Worm (Caenorhabditis elegans) whole organism, midembryonic: ENCODE results near the gene col-149.

Source experiments
- T22C8.4 ChIP-seq: fragments of 200-800 bp; sonication (Bioruptor generic); IDR thresholded peaks from 2 replicates; pipeline ENCODE4 v1.3.6; 2022; ENCODE audit warnings: missing genetic modification characterization, missing compliant biosample characterization
- cog-1 ChIP-seq: sonication (generic microtip); optimal IDR thresholded peaks from 2 replicates; lab custom pipeline; 2016; ENCODE audit warnings: missing genetic modification characterization, missing compliant biosample characterization
- flt-1 ChIP-seq: fragments of 200-800 bp; sonication (Bioruptor generic); IDR thresholded peaks from 2 replicates; pipeline ENCODE4 v1.3.6; 2022; ENCODE audit warnings: missing genetic modification characterization, missing compliant biosample characterization
- klf-2 ChIP-seq: fragments of 200-800 bp; sonication (Bioruptor generic); conservative IDR thresholded peaks from 2 replicates; pipeline ENCODE4 v1.3.6; 2022; ENCODE audit warnings: missing genetic modification reagents, missing genetic modification characterization, missing compliant biosample characterization
- med-1 ChIP-seq: sonication (generic microtip); optimal IDR thresholded peaks from 2 replicates; lab custom pipeline; 2017; ENCODE audit warnings: missing genetic modification characterization, mild to moderate bottlenecking, missing compliant biosample characterization, antibody characterized with exemption, missing genetic modification reagents; ENCODE audit not compliant: insufficient read depth
- ref-1 ChIP-seq: fragments of 200-800 bp; sonication (Bioruptor generic); conservative IDR thresholded peaks from 2 replicates; pipeline ENCODE4 v1.3.6; 2022; ENCODE audit warnings: missing genetic modification reagents, missing genetic modification characterization, missing compliant biosample characterization
- tab-1 ChIP-seq: fragments of 200-800 bp; sonication (Bioruptor generic); IDR thresholded peaks from 2 replicates; pipeline ENCODE4 v1.3.6; 2022; ENCODE audit warnings: missing genetic modification characterization, missing compliant biosample characterization
- ztf-23 ChIP-seq: fragments of 200-800 bp; sonication (Bioruptor generic); IDR thresholded peaks from 2 replicates; pipeline ENCODE4 v1.3.6; 2022; ENCODE audit warnings: missing genetic modification reagents, missing genetic modification characterization, missing compliant biosample characterization
- ztf-29 ChIP-seq: fragments of 200-800 bp; sonication (Bioruptor generic); IDR thresholded peaks from 2 replicates; pipeline ENCODE4 v1.3.6; 2022; ENCODE audit warnings: missing genetic modification reagents, missing genetic modification characterization, missing compliant biosample characterization

The col-149 gene

ce11 chrV:10292819-10293357, at the start of gene col-149:
col-149 (minus strand) TSS chrV:10292869.
- TF ChIP-seq ztf-29 (GFP tag; lab: Robert Waterston, UW) (no peak), cog-1 (tag; lab: Kevin White, UChicago) (no peak)

- TF ChIP-seq flt-1 (GFP tag; lab: Robert Waterston, UW) (peak; percentile 77), ztf-29 (GFP tag; lab: Robert Waterston, UW) (peak; percentile 44; the same call in 1 of the 2 replicates), ztf-23 (GFP tag; lab: Robert Waterston, UW) (peak; percentile 79; the same call in 1 of the 2 replicates)
Observed at ce11 chrV:10341905-10342328, 49.2 kb upstream of the col-149 start, which contains the start of gene K07C5.13. K07C5.13 (plus strand) TSS chrV:10342055.

- no peak for TF ChIP-seq cog-1 (tag; lab: Kevin White, UChicago)
- TF ChIP-seq med-1: no peak
- no peak for TF ChIP-seq ref-1
- no peak for TF ChIP-seq T22C8.4 (GFP tag; lab: Robert Waterston, UW)
- TF ChIP-seq flt-1 (GFP tag; lab: Robert Waterston, UW): no peak
- TF ChIP-seq ztf-23 (GFP tag; lab: Robert Waterston, UW): no peak
- no peak for TF ChIP-seq tab-1 (GFP tag; lab: Robert Waterston, UW)
- no peak for TF ChIP-seq ztf-29 (GFP tag; lab: Robert Waterston, UW)
- no peak for TF ChIP-seq klf-2 (GFP tag; lab: Robert Waterston, UW)
Observed at ce11 chrV:10339200-10339599, 46.5 kb upstream of the col-149 start, which contains the start of gene K07C5.2. K07C5.2 (plus strand) TSS chrV:10339500.

- TF ChIP-seq med-1: no peak
- no peak for TF ChIP-seq cog-1 (tag; lab: Kevin White, UChicago)
- TF ChIP-seq tab-1 (GFP tag; lab: Robert Waterston, UW): no peak
- TF ChIP-seq T22C8.4 (GFP tag; lab: Robert Waterston, UW): no peak
- TF ChIP-seq ztf-29 (GFP tag; lab: Robert Waterston, UW): no peak
- TF ChIP-seq ref-1: no peak
- no peak for TF ChIP-seq klf-2 (GFP tag; lab: Robert Waterston, UW)
- no peak for TF ChIP-seq flt-1 (GFP tag; lab: Robert Waterston, UW)
- no peak for TF ChIP-seq ztf-23 (GFP tag; lab: Robert Waterston, UW)
Observed at ce11 chrV:10338305-10338992, 45.8 kb upstream of the col-149 start, which contains the start of gene arx-2. arx-2 (minus strand) TSS chrV:10338355.

ce11 chrV:10333843-10334242, 41.2 kb upstream of the col-149 start:
- TF ChIP-seq flt-1 (GFP tag; lab: Robert Waterston, UW): no peak
- no peak for TF ChIP-seq cog-1 (tag; lab: Kevin White, UChicago)
- no peak for TF ChIP-seq ztf-23 (GFP tag; lab: Robert Waterston, UW)
- no peak for TF ChIP-seq ztf-29 (GFP tag; lab: Robert Waterston, UW)
- no peak for TF ChIP-seq tab-1 (GFP tag; lab: Robert Waterston, UW)
- no peak for TF ChIP-seq ref-1
- TF ChIP-seq T22C8.4 (GFP tag; lab: Robert Waterston, UW): no peak
- TF ChIP-seq klf-2 (GFP tag; lab: Robert Waterston, UW): no peak

- TF ChIP-seq med-1: no peak
- no peak for TF ChIP-seq klf-2 (GFP tag; lab: Robert Waterston, UW)
- TF ChIP-seq ref-1: no peak
- TF ChIP-seq flt-1 (GFP tag; lab: Robert Waterston, UW): no peak
- TF ChIP-seq ztf-29 (GFP tag; lab: Robert Waterston, UW): no peak
- TF ChIP-seq tab-1 (GFP tag; lab: Robert Waterston, UW): no peak
- no peak for TF ChIP-seq T22C8.4 (GFP tag; lab: Robert Waterston, UW)
- TF ChIP-seq cog-1 (tag; lab: Kevin White, UChicago): no peak
- TF ChIP-seq ztf-23 (GFP tag; lab: Robert Waterston, UW): no peak
Observed at ce11 chrV:10332012-10332411, 39.3 kb upstream of the col-149 start, which contains the start of gene crm-1. crm-1 (minus strand) TSS chrV:10332112.

- TF ChIP-seq tab-1 (GFP tag; lab: Robert Waterston, UW): no peak
- no peak for TF ChIP-seq flt-1 (GFP tag; lab: Robert Waterston, UW)
- no peak for TF ChIP-seq ref-1
- no peak for TF ChIP-seq klf-2 (GFP tag; lab: Robert Waterston, UW)
- TF ChIP-seq cog-1 (tag; lab: Kevin White, UChicago): no peak
- no peak for TF ChIP-seq T22C8.4 (GFP tag; lab: Robert Waterston, UW)
- no peak for TF ChIP-seq ztf-23 (GFP tag; lab: Robert Waterston, UW)
- no peak for TF ChIP-seq med-1
- TF ChIP-seq ztf-29 (GFP tag; lab: Robert Waterston, UW): no peak
Observed at ce11 chrV:10328080-10328479, 35.4 kb upstream of the col-149 start.

- no peak for TF ChIP-seq T22C8.4 (GFP tag; lab: Robert Waterston, UW)
- no peak for TF ChIP-seq ref-1
- no peak for TF ChIP-seq ztf-29 (GFP tag; lab: Robert Waterston, UW)
- no peak for TF ChIP-seq klf-2 (GFP tag; lab: Robert Waterston, UW)
- no peak for TF ChIP-seq cog-1 (tag; lab: Kevin White, UChicago)
- TF ChIP-seq ztf-23 (GFP tag; lab: Robert Waterston, UW): no peak
- no peak for TF ChIP-seq flt-1 (GFP tag; lab: Robert Waterston, UW)
- no peak for TF ChIP-seq med-1
- no peak for TF ChIP-seq tab-1 (GFP tag; lab: Robert Waterston, UW)
Observed at ce11 chrV:10323537-10323936, 30.9 kb upstream of the col-149 start.

ce11 chrV:10320101-10320761, 27.6 kb upstream of the col-149 start, which contains the start of the genes gna-1 and B0024.13:
gna-1 (minus strand) TSS chrV:10320151.
B0024.13 (plus strand) TSS chrV:10320711.
- TF ChIP-seq ztf-23 (GFP tag; lab: Robert Waterston, UW) (peak; percentile 69; the same call in 1 of the 2 replicates), ref-1 (no peak)
